Fruit fly (Drosophila melanogaster): Measurements from ENCODE around the gene SdhD.
A peak's percentile ranks its signal among the peaks of the same experiment; 100 is the strongest.

SdhD gene

DNA sequence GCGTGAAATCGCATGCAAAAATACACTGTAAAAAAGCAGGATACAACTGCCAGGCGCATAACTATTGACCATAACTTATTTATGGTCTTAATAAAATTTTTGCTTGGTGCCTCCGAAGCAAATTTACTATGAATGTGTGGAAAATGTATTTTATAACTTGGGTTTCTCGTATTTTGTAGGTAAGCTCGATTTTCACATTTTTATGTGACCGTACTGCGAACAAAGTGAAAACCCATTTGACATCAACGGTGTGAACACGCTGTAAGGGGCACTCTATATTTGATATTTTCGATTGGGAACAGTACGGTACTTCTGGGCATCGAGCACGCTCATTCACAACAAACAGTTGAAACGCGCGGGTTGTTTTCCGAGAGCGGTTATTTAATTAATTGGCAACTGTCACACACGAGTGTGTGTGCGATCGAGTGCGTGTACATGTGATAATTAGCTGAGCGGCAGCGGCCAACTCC is 21.1 kb upstream of the SdhD start, which contains the start of the genes Nup98-96 and mbc (continued):
- peak; percentile 89 for TF ChIP-seq CG1647 (GFP tag; optimal IDR thresholded peaks at IDR 0.05)
- peak; percentile 72 for TF ChIP-seq Blimp-1 (GFP tag; optimal IDR thresholded peaks at IDR 0.05)
- TF ChIP-seq cwo (GFP tag; optimal IDR thresholded peaks at IDR 0.05): peak; percentile 43
- no peak for TF ChIP-seq Nf-YA (GFP tag; IDR thresholded peaks at IDR 0.05)
- peak; percentile 63 for TF ChIP-seq CG33557 (GFP tag; optimal IDR thresholded peaks at IDR 0.05)
- peak; percentile 79 for TF ChIP-seq lab (GFP tag; optimal IDR thresholded peaks at IDR 0.05)
- peak; percentile 64 for TF ChIP-seq CG1529 (GFP tag; optimal IDR thresholded peaks at IDR 0.05)
- TF ChIP-seq ham (GFP tag; IDR thresholded peaks at IDR 0.05): peak; percentile 46; the same call in 1 of the 2 replicates
- no peak for TF ChIP-seq Hmx (GFP tag; optimal IDR thresholded peaks at IDR 0.05)
- TF ChIP-seq Hand (GFP tag; optimal IDR thresholded peaks at IDR 0.05): peak; percentile 19
- TF ChIP-seq Dad (GFP tag; optimal IDR thresholded peaks at IDR 0.05): peak; percentile 85
- peak; percentile 79 for TF ChIP-seq CG6689 (GFP tag; IDR thresholded peaks at IDR 0.05)
- TF ChIP-seq eve (GFP tag; optimal IDR thresholded peaks at IDR 0.05): peak in 1 of 2 experiments; percentile 12
- TF ChIP-seq NC2α (GFP tag; optimal IDR thresholded peaks at IDR 0.05): peak; percentile 83
- TF ChIP-seq zf30C (GFP tag; optimal IDR thresholded peaks at IDR 0.05): peak; percentile 97
- no peak for TF ChIP-seq CG17912 (GFP tag; optimal IDR thresholded peaks at IDR 0.05)
- peak; percentile 86 for TF ChIP-seq CG18476 (GFP tag; optimal IDR thresholded peaks at IDR 0.05)
- peak; percentile 93 for TF ChIP-seq wek (GFP tag; optimal IDR thresholded peaks at IDR 0.05)
- TF ChIP-seq CG8281 (tag; optimal IDR thresholded peaks at IDR 0.05): peak; percentile 50
- peak; percentile 86 for TF ChIP-seq gcm2 (GFP tag; optimal IDR thresholded peaks at IDR 0.05)
- peak; percentile 87 for TF ChIP-seq CG17802 (tag; optimal IDR thresholded peaks at IDR 0.05)
- TF ChIP-seq CG10209 (GFP tag; optimal IDR thresholded peaks at IDR 0.05): peak; percentile 84
- TF ChIP-seq sima (GFP tag; optimal IDR thresholded peaks at IDR 0.05): peak; percentile 65
- peak; percentile 94 for TF ChIP-seq CHES-1-like (GFP tag; optimal IDR thresholded peaks at IDR 0.05)
- peak; percentile 72 for TF ChIP-seq Rx (GFP tag; IDR thresholded peaks at IDR 0.05)
- TF ChIP-seq al (GFP tag; IDR thresholded peaks at IDR 0.05): peak; percentile 76
- TF ChIP-seq CG31441 (GFP tag; IDR thresholded peaks at IDR 0.05): peak; percentile 73
- TF ChIP-seq TFAM (GFP tag; optimal IDR thresholded peaks at IDR 0.05): peak; percentile 50
- TF ChIP-seq danr (GFP tag; IDR thresholded peaks at IDR 0.05): peak; percentile 73; the same call in 1 of the 2 replicates
- peak; percentile 96 for TF ChIP-seq mam (GFP tag; optimal IDR thresholded peaks at IDR 0.05)
- TF ChIP-seq CG34224 (GFP tag; IDR thresholded peaks at IDR 0.05; ENCODE audit: partially characterized antibody): no peak
- TF ChIP-seq CG10565 (GFP tag; optimal IDR thresholded peaks at IDR 0.05): peak; percentile 6
- peak; percentile 33; the same call in 1 of the 2 replicates for TF ChIP-seq ap (GFP tag; IDR thresholded peaks at IDR 0.05)
- no peak; the same call in none of the 2 replicates for TF ChIP-seq CG1024 (GFP tag; IDR thresholded peaks at IDR 0.05)
- TF ChIP-seq Gsc (GFP tag; IDR thresholded peaks at IDR 0.05): peak; percentile 62; the same call in 1 of the 2 replicates
- peak; percentile 19 for TF ChIP-seq tap (tag; optimal IDR thresholded peaks at IDR 0.05)
- TF ChIP-seq pan (optimal IDR thresholded peaks at IDR 0.05): no peak
- peak in 1 of 2 experiments; percentile 79 for TF ChIP-seq pan (GFP tag; optimal IDR thresholded peaks at IDR 0.05 in 1 of 2, IDR thresholded peaks at IDR 0.05 in 1 of 2)
- peak; percentile 67 for TF ChIP-seq Six4 (GFP tag; optimal IDR thresholded peaks at IDR 0.05)
- no peak for TF ChIP-seq br (optimal IDR thresholded peaks at IDR 0.05)
- peak; percentile 100 for TF ChIP-seq Sin3A (optimal IDR thresholded peaks at IDR 0.05)
- TF ChIP-seq CG15479 (GFP tag; optimal IDR thresholded peaks at IDR 0.05): peak; percentile 59
- peak; percentile 91 for TF ChIP-seq chn (GFP tag; optimal IDR thresholded peaks at IDR 0.05)
- no peak for TF ChIP-seq CG17612 (GFP tag; IDR thresholded peaks at IDR 0.05)
- peak; percentile 87 for TF ChIP-seq tin (GFP tag; optimal IDR thresholded peaks at IDR 0.05)
- peak; percentile 81 for TF ChIP-seq CG18619 (GFP tag; optimal IDR thresholded peaks at IDR 0.05)
- 0 out of 2 replicates have a peak, but pooled peaks have one; percentile 28 for TF ChIP-seq gsb (GFP tag; IDR thresholded peaks at IDR 0.05)
- TF ChIP-seq Ptx1 (GFP tag; IDR thresholded peaks at IDR 0.05): peak; percentile 91
- peak; percentile 88 for TF ChIP-seq CG4820 (GFP tag; optimal IDR thresholded peaks at IDR 0.05)
- no peak for TF ChIP-seq sna (GFP tag; IDR thresholded peaks at IDR 0.05; ENCODE audit: partially characterized antibody)
- peak; percentile 89 for TF ChIP-seq CG6272 (GFP tag; IDR thresholded peaks at IDR 0.05)
- peak; percentile 63; the same call in 1 of the 3 replicates for TF ChIP-seq CG11093 (GFP tag; IDR thresholded peaks at IDR 0.05)

Data from whole organism, embryonic.